Fruit fly (Drosophila melanogaster) whole organism, embryonic: ENCODE data around the gene FASN2.

ENCODE experiments used
- Adf1 ChIP-seq: fragments of 200-800 bp; sonication (Bioruptor generic); IDR thresholded peaks from 2 replicates; pipeline ENCODE4 v1.3.6; 2022; ENCODE audit warnings: missing biosample characterization, missing genetic modification characterization
- CG11695 ChIP-seq: fragments of 200-800 bp; sonication (Bioruptor generic); IDR thresholded peaks from 3 replicates; pipeline ENCODE4 v1.3.6; 2022; ENCODE audit warnings: missing biosample characterization, missing genetic modification characterization
- CG12071 ChIP-seq: fragments of 200-800 bp; sonication (Bioruptor generic); optimal IDR thresholded peaks from 3 replicates; lab custom pipeline; 2018; ENCODE audit warnings: missing biosample characterization, mild to moderate bottlenecking, missing genetic modification characterization
- CG12391 ChIP-seq: fragments of 200-800 bp; sonication (Bioruptor generic); optimal IDR thresholded peaks from 3 replicates; lab custom pipeline; 2018; ENCODE audit warnings: missing biosample characterization, mild to moderate bottlenecking, missing genetic modification characterization, moderate library complexity
- CG13775 ChIP-seq: fragments of 200-800 bp; sonication (Bioruptor generic); optimal IDR thresholded peaks from 3 replicates; lab custom pipeline; 2017; ENCODE audit warnings: missing biosample characterization, mild to moderate bottlenecking, missing genetic modification characterization
- CG14050 ChIP-seq: fragments of 200-800 bp; sonication (Bioruptor generic); IDR thresholded peaks from 3 replicates; pipeline ENCODE4 v1.3.6; 2022; ENCODE audit warnings: missing biosample characterization, missing genetic modification characterization
- CG15601 ChIP-seq: fragments of 200-800 bp; sonication (Bioruptor generic); optimal IDR thresholded peaks from 3 replicates; lab custom pipeline; 2019; ENCODE audit warnings: missing biosample characterization, mild to moderate bottlenecking, missing genetic modification characterization, moderate library complexity
- CG17361 ChIP-seq: fragments of 200-800 bp; sonication (Bioruptor generic); IDR thresholded peaks from 3 replicates; pipeline ENCODE4 v1.3.6; 2022; ENCODE audit warnings: missing biosample characterization, missing genetic modification characterization
- CG18764 ChIP-seq: fragments of 200-800 bp; sonication (Bioruptor generic); optimal IDR thresholded peaks from 3 replicates; lab custom pipeline; 2016; ENCODE audit warnings: missing biosample characterization, missing genetic modification characterization
- CG2678 ChIP-seq: fragments of 200-800 bp; sonication (Bioruptor generic); optimal IDR thresholded peaks from 3 replicates; lab custom pipeline; 2019; ENCODE audit warnings: missing biosample characterization, mild to moderate bottlenecking, missing genetic modification characterization, moderate library complexity
- CG3065 ChIP-seq: fragments of 200-800 bp; sonication (Bioruptor generic); optimal IDR thresholded peaks from 2 replicates; lab custom pipeline; 2016; ENCODE audit warnings: missing biosample characterization, missing genetic modification characterization
- CG31388 ChIP-seq: fragments of 200-800 bp; sonication (Bioruptor generic); optimal IDR thresholded peaks from 2 replicates; lab custom pipeline; 2016; ENCODE audit warnings: missing biosample characterization, missing genetic modification characterization
- CG34422 ChIP-seq: fragments of 200-800 bp; sonication (Bioruptor generic); IDR thresholded peaks from 3 replicates; pipeline ENCODE4 v1.3.6; 2022; ENCODE audit warnings: missing biosample characterization, missing genetic modification characterization
- CG3838 ChIP-seq: fragments of 200-800 bp; sonication (Bioruptor generic); optimal IDR thresholded peaks from 3 replicates; lab custom pipeline; 2016; ENCODE audit warnings: missing biosample characterization, missing genetic modification characterization
- CG4404 ChIP-seq: fragments of 200-800 bp; sonication (Bioruptor generic); IDR thresholded peaks from 2 replicates; pipeline ENCODE4 v1.3.6; 2022; ENCODE audit warnings: missing biosample characterization, missing genetic modification characterization
- CG4617 ChIP-seq: fragments of 200-800 bp; sonication (Bioruptor generic); optimal IDR thresholded peaks from 3 replicates; lab custom pipeline; 2016; ENCODE audit warnings: missing biosample characterization, missing genetic modification characterization, borderline replicate concordance
- CG6813 ChIP-seq: fragments of 200-800 bp; sonication (Bioruptor generic); optimal IDR thresholded peaks from 2 replicates; lab custom pipeline; 2017; ENCODE audit warnings: missing biosample characterization, missing genetic modification characterization, mild to moderate bottlenecking, moderate library complexity, missing genetic modification reagents
- CG8281 ChIP-seq: fragments of 200-800 bp; sonication (Bioruptor generic); optimal IDR thresholded peaks from 2 replicates; lab custom pipeline; 2018; ENCODE audit warnings: missing biosample characterization, mild to moderate bottlenecking, missing genetic modification characterization, moderate library complexity
- CG8924 ChIP-seq: fragments of 200-800 bp; optimal IDR thresholded peaks from 3 replicates; lab custom pipeline; 2019; ENCODE audit warnings: missing biosample characterization, mild to moderate bottlenecking, missing genetic modification characterization, moderate library complexity
- CG9609 ChIP-seq: fragments of 200-800 bp; sonication (Bioruptor generic); optimal IDR thresholded peaks from 3 replicates; lab custom pipeline; 2016; ENCODE audit warnings: missing biosample characterization, missing genetic modification characterization
- CG9727 ChIP-seq: fragments of 200-800 bp; sonication (Bioruptor generic); optimal IDR thresholded peaks from 3 replicates; lab custom pipeline; 2017; ENCODE audit warnings: missing biosample characterization, mild to moderate bottlenecking, missing genetic modification characterization
- Chrac-16 ChIP-seq: fragments of 200-800 bp; sonication (Bioruptor generic); optimal IDR thresholded peaks from 3 replicates; lab custom pipeline; 2016; ENCODE audit warnings: missing biosample characterization, missing genetic modification characterization
- Eip74EF ChIP-seq, 2 experiments: fragments of 200-800 bp in 1 of 2; fragments of >200 bp in 1 of 2; sonication (Bioruptor generic) in 1 of 2; optimal IDR thresholded peaks; 2 replicates each; lab custom pipeline; 2017 to 2019; ENCODE audit warnings: missing biosample characterization in 2 of 2, missing genetic modification characterization in 2 of 2, mild to moderate bottlenecking in 1 of 2, moderate library complexity in 1 of 2
- Ets97D ChIP-seq: fragments of 200-800 bp; sonication (Bioruptor generic); optimal IDR thresholded peaks from 3 replicates; lab custom pipeline; 2016; ENCODE audit warnings: missing biosample characterization, missing genetic modification characterization
- HHEX ChIP-seq: fragments of 200-800 bp; sonication (Bioruptor generic); optimal IDR thresholded peaks from 3 replicates; lab custom pipeline; 2017; ENCODE audit warnings: missing biosample characterization, mild to moderate bottlenecking, missing genetic modification characterization, missing genetic modification reagents
- Sin3A ChIP-seq: fragments of >200 bp; optimal IDR thresholded peaks from 2 replicates; lab custom pipeline; 2018
- Taf1 ChIP-seq: fragments of 200-800 bp; sonication (Bioruptor generic); IDR thresholded peaks from 2 replicates; pipeline ENCODE4 v1.3.6; 2022; ENCODE audit warnings: missing biosample characterization, missing genetic modification characterization
- amos ChIP-seq: fragments of 200-800 bp; sonication (Bioruptor generic); IDR thresholded peaks from 2 replicates; pipeline ENCODE4 v1.3.6; 2022; ENCODE audit warnings: missing biosample characterization, missing genetic modification characterization; ENCODE audit not compliant: partially characterized antibody
- ato ChIP-seq: fragments of 200-800 bp; sonication (Bioruptor generic); IDR thresholded peaks from 2 replicates; pipeline ENCODE4 v1.3.6; 2022; ENCODE audit warnings: missing biosample characterization, missing genetic modification characterization; ENCODE audit not compliant: partially characterized antibody
- danr ChIP-seq: fragments of 200-800 bp; sonication (Bioruptor generic); IDR thresholded peaks from 2 replicates; pipeline ENCODE4 v1.3.6; 2022; ENCODE audit warnings: missing biosample characterization, missing genetic modification characterization
- dmrt11E ChIP-seq: fragments of 200-800 bp; sonication (Bioruptor generic); optimal IDR thresholded peaks from 3 replicates; lab custom pipeline; 2018; ENCODE audit warnings: missing biosample characterization, mild to moderate bottlenecking, missing genetic modification characterization, moderate library complexity
- ems ChIP-seq: fragments of 200-800 bp; sonication (Bioruptor generic); optimal IDR thresholded peaks from 3 replicates; lab custom pipeline; 2016; ENCODE audit warnings: missing biosample characterization, missing genetic modification characterization
- en ChIP-seq: fragments of 200-800 bp; sonication (Bioruptor generic); optimal IDR thresholded peaks from 2 replicates; lab custom pipeline; 2016; ENCODE audit warnings: missing biosample characterization, missing genetic modification characterization
- fd96Cb ChIP-seq: fragments of 200-800 bp; sonication (Bioruptor generic); optimal IDR thresholded peaks from 2 replicates; lab custom pipeline; 2018; ENCODE audit warnings: missing biosample characterization, mild to moderate bottlenecking, missing genetic modification characterization, moderate library complexity
- gsb ChIP-seq: fragments of 200-800 bp; sonication (Bioruptor generic); IDR thresholded peaks from 2 replicates; pipeline ENCODE4 v1.3.6; 2022; ENCODE audit warnings: missing biosample characterization, missing genetic modification characterization
- hbn ChIP-seq: fragments of 200-800 bp; sonication (Bioruptor generic); IDR thresholded peaks from 2 replicates; pipeline ENCODE4 v1.3.6; 2022; ENCODE audit warnings: missing biosample characterization, missing genetic modification characterization; ENCODE audit not compliant: partially characterized antibody
- hkb ChIP-seq, 2 experiments: fragments of 200-800 bp in 1 of 2; fragments of >200 bp in 1 of 2; sonication (Bioruptor generic) in 1 of 2; IDR thresholded peaks in 1 of 2; optimal IDR thresholded peaks in 1 of 2; 2 replicates each; pipeline versions ENCODE4 v1.3.6 to Lab custom; 2017 to 2022; ENCODE audit warnings: missing biosample characterization in 1 of 2, missing genetic modification characterization in 1 of 2
- insv ChIP-seq, 2 experiments: fragments of 200-800 bp; sonication (Bioruptor generic); optimal IDR thresholded peaks; 3 replicates each; lab custom pipeline; 2016 to 2018; ENCODE audit warnings: missing biosample characterization in 2 of 2, missing genetic modification characterization in 2 of 2
- nau ChIP-seq: fragments of 200-800 bp; sonication (Bioruptor generic); optimal IDR thresholded peaks from 3 replicates; lab custom pipeline; 2017; ENCODE audit warnings: missing biosample characterization, mild to moderate bottlenecking, missing genetic modification characterization, missing genetic modification reagents
- nmo ChIP-seq: fragments of 200-800 bp; sonication (Bioruptor generic); optimal IDR thresholded peaks from 2 replicates; lab custom pipeline; 2018; ENCODE audit warnings: missing biosample characterization, mild to moderate bottlenecking, missing genetic modification characterization, moderate library complexity
- oc ChIP-seq: fragments of 200-800 bp; sonication (Bioruptor generic); optimal IDR thresholded peaks from 2 replicates; lab custom pipeline; 2018; ENCODE audit warnings: missing biosample characterization, mild to moderate bottlenecking, missing genetic modification characterization, moderate library complexity
- pan ChIP-seq, 4 experiments: fragments of >200 bp in 3 of 4; fragments of 200-800 bp in 1 of 4; sonication (Bioruptor generic) in 1 of 4; optimal IDR thresholded peaks in 3 of 4; IDR thresholded peaks in 1 of 4; 2 replicates each; pipeline versions ENCODE4 v1.3.6 to Lab custom; 2017 to 2022; ENCODE audit warnings: missing biosample characterization in 2 of 4, missing genetic modification characterization in 2 of 4, mixed read lengths in 1 of 4
- pita ChIP-seq: fragments of 200-800 bp; sonication (Bioruptor generic); optimal IDR thresholded peaks from 2 replicates; lab custom pipeline; 2017; ENCODE audit warnings: missing biosample characterization, mild to moderate bottlenecking, missing genetic modification characterization
- run ChIP-seq: fragments of 200-800 bp; sonication (Bioruptor generic); optimal IDR thresholded peaks from 3 replicates; lab custom pipeline; 2018; ENCODE audit warnings: missing biosample characterization, mild to moderate bottlenecking, missing genetic modification characterization
- salm ChIP-seq: fragments of 200-800 bp; sonication (Bioruptor generic); optimal IDR thresholded peaks from 2 replicates; lab custom pipeline; 2018; ENCODE audit warnings: missing biosample characterization, mild to moderate bottlenecking, missing genetic modification characterization
- schlank ChIP-seq: fragments of 200-800 bp; sonication (Bioruptor generic); optimal IDR thresholded peaks from 2 replicates; lab custom pipeline; 2018; ENCODE audit warnings: missing biosample characterization, mild to moderate bottlenecking, missing genetic modification characterization
- sisA ChIP-seq: fragments of 200-800 bp; sonication (Bioruptor generic); IDR thresholded peaks from 2 replicates; pipeline ENCODE4 v1.3.6; 2022; ENCODE audit warnings: missing biosample characterization, missing genetic modification characterization
- slbo ChIP-seq: fragments of 200-800 bp; sonication (Bioruptor generic); IDR thresholded peaks from 2 replicates; pipeline ENCODE4 v1.3.6; 2022; ENCODE audit warnings: missing biosample characterization, missing genetic modification characterization
- unc-4 ChIP-seq: fragments of 200-800 bp; sonication (Bioruptor generic); IDR thresholded peaks from 2 replicates; pipeline ENCODE4 v1.3.6; 2022; ENCODE audit warnings: missing biosample characterization, missing genetic modification characterization; ENCODE audit not compliant: partially characterized antibody

Gene FASN2

DNA sequence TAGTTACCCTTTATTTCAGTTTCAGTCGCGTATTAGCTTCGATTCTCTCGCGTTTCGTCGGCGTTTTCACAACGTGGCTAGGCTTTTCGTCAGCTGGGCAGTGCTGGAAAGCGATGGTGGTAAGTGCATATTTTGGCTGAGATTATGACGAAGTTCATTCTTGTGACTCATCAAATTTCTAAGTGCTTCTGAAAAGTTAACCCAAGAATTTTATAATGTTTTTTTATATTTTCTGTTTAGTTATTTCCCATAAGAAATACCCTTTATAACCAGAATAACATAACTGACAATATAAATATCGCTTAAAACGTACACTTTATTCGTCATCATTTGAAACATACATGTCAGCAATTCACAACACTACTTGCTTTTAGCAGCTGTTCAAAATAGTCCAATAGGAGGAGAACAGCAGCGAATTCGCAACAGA is 6.6 kb upstream of the FASN2 start, which contains the start of the genes CG17260 and SerRS (continued):
- TF ChIP-seq CG4617 (GFP tag; lab: Kevin White, UChicago) (peak; percentile 93), sisA (GFP tag; lab: Robert Waterston, UW) (peak; percentile 94), CG8281 (tag; lab: Kevin White, UChicago) (peak; percentile 70), hkb (optimal IDR thresholded peaks at IDR 0.05; lab: Kevin White, UChicago) (peak; percentile 58), hkb (GFP tag; IDR thresholded peaks at IDR 0.05; lab: Robert Waterston, UW) (peak; percentile 87), CG9609 (peak; percentile 85), CG31388 (peak; percentile 80), en (GFP tag; lab: Kevin White, UChicago) (peak; percentile 89), CG34422 (peak; percentile 95), unc-4 (peak; percentile 56), salm (tag; lab: Kevin White, UChicago) (peak; percentile 76), HHEX (GFP tag; lab: Kevin White, UChicago) (peak; percentile 87), CG11695 (GFP tag; lab: Robert Waterston, UW) (peak; percentile 80), CG12391 (tag; lab: Kevin White, UChicago) (peak; percentile 95), CG8924 (tag; lab: Kevin White, UChicago) (peak; percentile 90), hbn (GFP tag; lab: Robert Waterston, UW) (peak; percentile 50), CG3838 (GFP tag; lab: Kevin White, UChicago) (peak; percentile 73), amos (GFP tag; lab: Robert Waterston, UW) (peak; percentile 22; the same call in 1 of the 2 replicates), fd96Cb (tag; lab: Kevin White, UChicago) (peak; percentile 88), pan (optimal IDR thresholded peaks at IDR 0.05; lab: Kevin White, UChicago) (no peak), pan (GFP tag; optimal IDR thresholded peaks at IDR 0.05 in 1 of 2, IDR thresholded peaks at IDR 0.05 in 1 of 2) (peak in 1 of 2 experiments; percentile 94), pita (GFP tag; lab: Kevin White, UChicago) (no peak), Adf1 (peak; percentile 67), Eip74EF (GFP tag; optimal IDR thresholded peaks at IDR 0.05; lab: Kevin White, UChicago) (no peak), ato (GFP tag; lab: Robert Waterston, UW) (no peak), ems (GFP tag; lab: Kevin White, UChicago) (peak; percentile 84), CG18764 (GFP tag; lab: Kevin White, UChicago) (peak; percentile 89), CG9727 (GFP tag; lab: Kevin White, UChicago) (peak; percentile 86), Taf1 (GFP tag; lab: Robert Waterston, UW) (peak; percentile 82), CG15601 (tag; lab: Kevin White, UChicago) (peak; percentile 87), slbo (GFP tag; lab: Robert Waterston, UW) (peak; percentile 97), insv (GFP tag; optimal IDR thresholded peaks at IDR 0.05; lab: Kevin White, UChicago) (peak in 1 of 2 experiments; percentile 78), danr (GFP tag; lab: Robert Waterston, UW) (peak; percentile 84), gsb (GFP tag; lab: Robert Waterston, UW) (peak; percentile 73), CG4404 (peak; percentile 94), nmo (GFP tag; lab: Kevin White, UChicago) (peak; percentile 96), CG17361 (GFP tag; lab: Robert Waterston, UW) (peak; percentile 96), CG12071 (peak; percentile 43), Chrac-16 (GFP tag; lab: Kevin White, UChicago) (peak; percentile 94), CG2678 (tag; lab: Kevin White, UChicago) (peak; percentile 94), schlank (peak; percentile 80), Ets97D (GFP tag; lab: Kevin White, UChicago) (peak; percentile 80), CG14050 (GFP tag; lab: Robert Waterston, UW) (peak; percentile 83), nau (no peak), CG6813 (GFP tag; lab: Kevin White, UChicago) (peak; percentile 60), oc (tag; lab: Kevin White, UChicago) (no peak), CG3065 (GFP tag; lab: Kevin White, UChicago) (peak; percentile 83), dmrt11E (tag; lab: Kevin White, UChicago) (peak; percentile 85), run (tag; lab: Kevin White, UChicago) (peak; percentile 70), Sin3A (lab: Kevin White, UChicago) (peak; percentile 69), CG13775 (peak; percentile 93)
